Worm (Caenorhabditis elegans) whole organism, young adult: ENCODE data around the gene srt-19.
"Not testable (repeated sequence)": the region's sequence is repeated elsewhere in the genome, so short reads cannot be mapped to it uniquely, and the experiment has no call there.

Experiments used
- C17E4.6 ChIP-seq: fragments of 200-800 bp; sonication (Bioruptor generic); IDR thresholded peaks from 2 replicates; pipeline ENCODE4 v1.3.6; 2022; ENCODE audit warnings: missing genetic modification reagents, missing genetic modification characterization, missing compliant biosample characterization
- F10E7.11 ChIP-seq: sonication (generic microtip); optimal IDR thresholded peaks from 2 replicates; lab custom pipeline; 2017; ENCODE audit warnings: mild to moderate bottlenecking, missing genetic modification characterization, moderate library complexity, missing compliant biosample characterization
- F37B4.10 ChIP-seq: fragments of 200-800 bp; sonication (Bioruptor generic); IDR thresholded peaks from 2 replicates; pipeline ENCODE4 v1.3.6; 2022; ENCODE audit warnings: missing genetic modification characterization, missing compliant biosample characterization
- F52B5.7 ChIP-seq: sonication (generic microtip); optimal IDR thresholded peaks from 2 replicates; lab custom pipeline; 2016; ENCODE audit warnings: mild to moderate bottlenecking, missing genetic modification characterization, missing compliant biosample characterization
- Y95B8A.8 ChIP-seq: fragments of 200-800 bp; sonication (Bioruptor generic); IDR thresholded peaks from 2 replicates; pipeline ENCODE4 v1.3.6; 2022; ENCODE audit warnings: missing genetic modification reagents, missing genetic modification characterization, missing compliant biosample characterization
- ZK185.1 ChIP-seq: sonication (generic microtip); optimal IDR thresholded peaks from 2 replicates; lab custom pipeline; 2016; ENCODE audit warnings: mild to moderate bottlenecking, missing genetic modification characterization, missing compliant biosample characterization; ENCODE audit not compliant: poor library complexity, severe bottlenecking
- attf-5 ChIP-seq: fragments of 200-800 bp; sonication (Bioruptor generic); optimal IDR thresholded peaks from 2 replicates; lab custom pipeline; 2018; ENCODE audit warnings: mild to moderate bottlenecking, missing genetic modification characterization, missing compliant biosample characterization
- ccch-3 ChIP-seq: fragments of 200-800 bp; sonication (Bioruptor generic); optimal IDR thresholded peaks from 2 replicates; lab custom pipeline; 2018; ENCODE audit warnings: mild to moderate bottlenecking, missing genetic modification characterization, missing compliant biosample characterization
- ceh-91 ChIP-seq: fragments of 200-800 bp; sonication (Bioruptor generic); IDR thresholded peaks from 2 replicates; pipeline ENCODE4 v1.3.6; 2022; ENCODE audit warnings: missing genetic modification reagents, missing genetic modification characterization, missing compliant biosample characterization
- egl-44 ChIP-seq: fragments of 200-800 bp; sonication (Bioruptor generic); IDR thresholded peaks from 2 replicates; pipeline ENCODE4 v1.3.6; 2022; ENCODE audit warnings: missing genetic modification reagents, missing genetic modification characterization, missing compliant biosample characterization
- egrh-3 ChIP-seq: fragments of 200-800 bp; sonication (Bioruptor generic); IDR thresholded peaks from 2 replicates; pipeline ENCODE4 v1.3.6; 2022; ENCODE audit warnings: missing genetic modification reagents, missing genetic modification characterization, missing compliant biosample characterization
- ets-4 ChIP-seq: fragments of 200-800 bp; sonication (Bioruptor generic); optimal IDR thresholded peaks from 2 replicates; lab custom pipeline; 2018; ENCODE audit warnings: mild to moderate bottlenecking, missing genetic modification characterization, missing compliant biosample characterization
- hlh-26 ChIP-seq: fragments of 200-800 bp; sonication (Bioruptor generic); conservative IDR thresholded peaks from 2 replicates; pipeline ENCODE4 v1.3.6; 2022; ENCODE audit warnings: missing genetic modification reagents, missing genetic modification characterization, missing compliant biosample characterization
- hrde-1 ChIP-seq: sonication (generic microtip); optimal IDR thresholded peaks from 2 replicates; lab custom pipeline; 2016; ENCODE audit warnings: missing genetic modification characterization, mild to moderate bottlenecking, missing compliant biosample characterization, moderate library complexity, missing genotype, missing genetic modification reagents, borderline replicate concordance
- lir-1 ChIP-seq: fragments of 200-800 bp; sonication (Bioruptor generic); conservative IDR thresholded peaks from 2 replicates; pipeline ENCODE4 v1.3.6; 2022; ENCODE audit warnings: missing genetic modification reagents, missing genetic modification characterization, missing compliant biosample characterization
- lsy-27 ChIP-seq: sonication (generic microtip); optimal IDR thresholded peaks from 2 replicates; lab custom pipeline; 2017; ENCODE audit warnings: missing genetic modification characterization, mild to moderate bottlenecking, missing compliant biosample characterization, antibody characterized with exemption, missing genotype, borderline replicate concordance; ENCODE audit not compliant: insufficient read depth
- nhr-27 ChIP-seq: fragments of 200-800 bp; sonication (Bioruptor generic); optimal IDR thresholded peaks from 2 replicates; lab custom pipeline; 2018; ENCODE audit warnings: mild to moderate bottlenecking, missing genetic modification characterization, moderate library complexity, missing compliant biosample characterization
- rec-8 ChIP-seq, 2 experiments: sonication (generic microtip); optimal IDR thresholded peaks; 2 replicates each; lab custom pipeline; 2016; ENCODE audit warnings: mild to moderate bottlenecking in 2 of 2, missing genetic modification characterization in 2 of 2, missing genetic modification reagents in 2 of 2, missing genotype in 2 of 2, missing biosample characterization in 1 of 2, missing compliant biosample characterization in 1 of 2, moderate library complexity in 1 of 2
- sdz-38 ChIP-seq: sonication (generic microtip); optimal IDR thresholded peaks from 2 replicates; lab custom pipeline; 2016; ENCODE audit warnings: missing genotype, missing genetic modification characterization, missing compliant biosample characterization
- snpc-1.1 ChIP-seq: sonication (generic microtip); optimal IDR thresholded peaks from 2 replicates; lab custom pipeline; 2017; ENCODE audit warnings: missing genetic modification characterization, mild to moderate bottlenecking, missing compliant biosample characterization, antibody characterized with exemption, moderate library complexity, missing genotype, missing genetic modification reagents; ENCODE audit not compliant: insufficient read depth
- sptf-2 ChIP-seq: fragments of 200-800 bp; sonication (Bioruptor generic); optimal IDR thresholded peaks from 2 replicates; lab custom pipeline; 2018; ENCODE audit warnings: mild to moderate bottlenecking, missing genetic modification characterization, missing compliant biosample characterization
- unc-130 ChIP-seq: sonication (generic microtip); optimal IDR thresholded peaks from 2 replicates; lab custom pipeline; 2016; ENCODE audit warnings: missing genetic modification reagents, missing genetic modification characterization, missing compliant biosample characterization
- unc-62 ChIP-seq: fragments of 150-350 bp; optimal IDR thresholded peaks from 2 replicates; lab custom pipeline; 2014; ENCODE audit warnings: missing biosample characterization, missing genetic modification reagents, missing genetic modification characterization
- ztf-28 ChIP-seq: fragments of 200-800 bp; sonication (Bioruptor generic); IDR thresholded peaks from 2 replicates; pipeline ENCODE4 v1.3.6; 2022; ENCODE audit warnings: missing genetic modification reagents, missing genetic modification characterization, missing compliant biosample characterization

Gene srt-19

DNA sequence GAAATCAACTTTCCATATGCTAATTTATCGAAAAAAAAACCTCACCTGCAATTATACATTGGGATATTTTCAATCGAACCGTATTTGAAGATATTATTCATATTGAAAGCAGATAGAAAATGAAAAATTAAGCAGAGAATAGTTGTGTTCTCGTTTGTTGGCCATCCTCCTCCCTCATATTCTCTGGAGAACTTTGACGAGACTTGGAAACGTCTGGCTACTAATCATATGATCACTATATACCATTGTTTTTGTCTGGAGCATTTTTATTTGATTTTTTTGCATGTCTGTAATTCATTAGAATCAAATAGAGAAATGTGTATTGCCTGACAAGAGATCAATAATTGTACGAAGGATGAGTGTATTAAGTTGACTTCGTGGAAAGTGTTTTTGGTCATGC lies 20.3 kb upstream of the srt-19 start, which contains the start of gene srt-35:
TSS of gene srt-35 (minus strand) at position 101 of the 400 bp plus-strand sequence.
- TF ChIP-seq ztf-28 (GFP tag; lab: Robert Waterston, UW) = no peak
- no peak for TF ChIP-seq hrde-1 (tag; lab: Kevin White, UChicago)
- TF ChIP-seq ccch-3 (GFP tag; lab: Kevin White, UChicago) = no peak
- TF ChIP-seq unc-130 (GFP tag; lab: Kevin White, UChicago) = no peak
- TF ChIP-seq F52B5.7 (tag; lab: Kevin White, UChicago) = no peak
- no peak for TF ChIP-seq sptf-2 (GFP tag; lab: Kevin White, UChicago)

DNA sequence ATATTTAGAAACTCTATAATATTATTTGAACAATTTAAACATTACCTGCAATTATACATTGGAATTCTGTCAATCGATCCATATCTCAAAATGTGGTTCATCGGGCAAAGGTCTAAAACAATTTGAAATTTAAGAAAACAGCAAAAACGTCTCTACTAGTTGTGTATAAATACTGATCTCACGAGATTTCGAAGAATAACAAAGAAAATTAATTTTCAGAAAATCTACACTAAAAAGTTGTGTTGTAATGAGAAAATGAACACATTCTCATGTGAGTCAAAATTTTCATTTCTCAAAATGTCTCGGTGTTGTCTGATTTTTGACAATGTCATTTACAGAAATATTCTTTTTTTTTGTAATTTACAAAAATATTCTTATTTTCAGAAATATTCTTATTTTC lies 16.6 kb upstream of the srt-19 start, which contains the start of gene srt-36:
TSS of gene srt-36 (minus strand) at position 101 of the 400 bp plus-strand sequence.
- TF ChIP-seq unc-62 (GFP tag; lab: Kevin White, UChicago); sptf-2 (GFP tag; lab: Kevin White, UChicago); lir-1 (GFP tag; lab: Robert Waterston, UW): not testable (repeated sequence)
- TF ChIP-seq, all 124 proteins: peak for 0; not testable (repeated sequence) for 124

DNA sequence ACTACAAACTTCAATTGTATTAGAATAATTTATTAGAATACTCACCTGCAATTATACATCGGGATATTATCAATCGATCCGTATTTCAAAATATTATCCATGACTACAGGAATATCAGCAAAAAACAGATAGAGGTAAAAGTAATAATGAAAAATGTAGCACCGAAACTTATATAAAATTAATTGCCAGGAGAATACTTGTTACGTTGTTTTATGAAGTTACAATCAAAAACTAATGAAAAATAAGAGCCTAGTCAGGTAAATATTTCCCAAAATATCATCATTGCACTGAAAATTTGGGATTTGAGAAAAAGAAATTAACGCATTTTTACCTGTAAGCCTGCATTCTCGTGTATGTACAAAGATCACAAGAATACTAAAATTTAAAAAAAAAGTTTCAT lies 13.6 kb upstream of the srt-19 start, which contains the start of gene srt-38:
TSS of gene srt-38 (minus strand) at position 101 of the 400 bp plus-strand sequence.
- TF ChIP-seq attf-5 (GFP tag; lab: Kevin White, UChicago); hlh-26 (GFP tag; lab: Robert Waterston, UW); sdz-38: not testable (repeated sequence)

DNA sequence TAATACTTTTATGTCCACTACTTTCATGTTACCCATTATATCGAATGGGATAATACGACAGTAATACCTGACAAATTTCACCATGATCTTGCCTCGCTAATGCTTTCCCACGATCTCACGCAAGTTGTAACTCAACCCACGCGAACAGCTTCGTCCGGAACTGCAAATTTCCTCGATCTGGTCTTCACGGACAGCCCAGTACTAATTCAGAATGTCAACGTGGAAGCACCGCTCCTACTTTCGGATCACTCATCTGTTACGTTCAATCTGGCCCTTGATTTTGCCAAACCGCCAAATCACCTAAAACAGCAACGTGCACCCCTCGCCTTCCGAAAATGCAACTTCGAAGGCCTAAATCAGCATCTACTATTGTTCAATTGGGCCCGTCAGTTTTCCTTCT lies 11.5 kb upstream of the srt-19 start:
- TF ChIP-seq F10E7.11 (no peak), lsy-27 (tag; lab: Kevin White, UChicago) (no peak), rec-8 (tag; optimal IDR thresholded peaks at IDR 0.05; lab: Kevin White, UChicago) (no peak), egrh-3 (no peak), nhr-27 (tag; lab: Kevin White, UChicago) (no peak), ceh-91 (GFP tag; lab: Robert Waterston, UW) (no peak), ets-4 (GFP tag; lab: Kevin White, UChicago) (no peak)

DNA sequence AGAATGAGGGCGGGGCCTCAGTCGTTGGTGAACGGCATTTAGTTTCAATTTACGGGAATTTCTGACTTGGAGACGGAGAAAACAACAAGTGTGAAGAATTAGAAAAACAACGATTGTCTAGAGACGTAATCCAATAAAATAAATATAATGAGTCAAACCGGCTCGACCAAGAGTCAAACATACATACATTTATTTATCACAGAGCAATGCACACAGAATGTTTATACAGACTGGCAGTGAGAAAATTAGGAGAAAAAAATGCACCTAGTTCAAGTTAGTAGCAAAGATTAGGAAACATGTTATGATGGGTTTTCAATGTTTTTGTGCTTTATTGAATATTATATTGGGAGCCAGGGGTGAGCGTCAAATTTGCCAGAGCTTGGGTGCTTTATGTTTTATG lies 6.1 kb upstream of the srt-19 start, which contains the start of gene srt-20:
TSS of gene srt-20 (minus strand) at position 101 of the 400 bp plus-strand sequence.
- TF ChIP-seq Y95B8A.8 (GFP tag; lab: Robert Waterston, UW); C17E4.6; unc-62 (GFP tag; lab: Kevin White, UChicago): not testable (repeated sequence)

DNA sequence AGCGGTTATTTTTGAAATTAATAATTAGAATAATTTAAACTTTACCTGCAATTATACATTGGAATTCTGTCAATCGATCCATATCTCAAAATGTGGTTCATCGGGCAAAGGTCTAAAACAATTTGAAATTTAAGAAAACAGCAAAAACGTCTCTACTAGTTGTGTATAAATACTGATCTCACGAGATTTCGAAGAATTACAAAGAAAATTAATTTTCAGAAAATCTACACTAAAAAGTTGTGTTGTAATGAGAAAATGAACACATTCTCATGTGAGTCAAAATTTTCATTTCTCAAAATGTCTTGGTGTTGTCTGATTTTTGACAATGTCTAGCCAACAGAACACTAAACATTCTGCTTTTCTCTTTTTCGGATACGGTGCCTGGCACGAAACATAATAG lies 3.1 kb upstream of the srt-19 start, which contains the start of gene srt-37:
TSS of gene srt-37 (minus strand) at position 101 of the 400 bp plus-strand sequence.
- not testable (repeated sequence) for TF ChIP-seq F37B4.10 (GFP tag; lab: Robert Waterston, UW); egl-44; C17E4.6

DNA sequence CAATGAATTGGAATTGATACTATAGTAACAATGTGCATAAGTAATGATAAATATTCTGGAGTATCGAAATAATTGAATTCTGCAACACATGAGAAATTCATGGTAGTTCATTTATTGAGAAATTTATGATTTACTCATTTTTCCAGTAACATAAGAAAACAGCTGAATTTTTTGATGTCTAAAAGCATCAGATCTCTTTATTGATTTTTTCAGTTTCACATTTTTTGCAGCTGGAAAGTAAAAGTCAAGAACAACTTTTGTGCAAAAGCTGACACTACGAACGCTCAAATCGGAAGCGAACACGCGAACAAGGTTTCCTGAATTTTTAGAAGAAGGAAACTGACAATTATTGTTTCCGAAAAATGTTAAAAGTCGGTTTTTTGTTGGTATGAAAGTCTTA lies 5.3 kb downstream of the srt-19 start, which contains the start of gene srh-193:
TSS of gene srh-193 (minus strand) at position 101 of the 400 bp plus-strand sequence.
- not testable (repeated sequence) for TF ChIP-seq ZK185.1, snpc-1.1, hrde-1 (tag; lab: Kevin White, UChicago)
